Worm (Caenorhabditis elegans) whole organism, young adult: ENCODE results near the gene frm-5.1.

Source experiments
- Y67H2A.10 ChIP-seq: fragments of 200-800 bp; sonication (Bioruptor generic); conservative IDR thresholded peaks from 2 replicates; pipeline ENCODE4 v1.3.6; 2022; ENCODE audit warnings: missing genetic modification reagents, missing genetic modification characterization, missing compliant biosample characterization
- ama-1 ChIP-seq, 3 experiments: fragments of 150-350 bp in 1 of 3; sonication (generic microtip) in 2 of 3; optimal IDR thresholded peaks; 2 replicates each; lab custom pipeline; 2014 to 2018; ENCODE audit warnings: missing biosample characterization in 2 of 3, missing genetic modification characterization in 2 of 3, missing genetic modification reagents in 2 of 3
- dpl-1 ChIP-seq: fragments of 150-350 bp; optimal IDR thresholded peaks from 2 replicates; lab custom pipeline; 2014; ENCODE audit warnings: missing biosample characterization, missing genetic modification reagents, missing genetic modification characterization

ce11 chrIV:91680-92079 lies 43.0 kb upstream of the frm-5.1 start, which contains the start of gene tpa-1:
- TF ChIP-seq ama-1 (optimal IDR thresholded peaks at IDR 0.05; lab: Kevin White, UChicago) (no peak), ama-1 (GFP tag; optimal IDR thresholded peaks at IDR 0.05; lab: Kevin White, UChicago) (no peak), dpl-1 (no peak), Y67H2A.10 (no peak)
